Fruit fly (Drosophila melanogaster) whole organism: ENCODE measurements around the gene dhd.

ENCODE experiments used
- CG8478 ChIP-seq: fragments of >200 bp; optimal IDR thresholded peaks from 2 replicates; lab custom pipeline; 2018; ENCODE audit warnings: inconsistent platforms
- Dll ChIP-seq: fragments of >200 bp; optimal IDR thresholded peaks from 2 replicates; lab custom pipeline; 2017
- EcR ChIP-seq, 2 experiments: fragments of >200 bp; optimal IDR thresholded peaks; 2 replicates each; lab custom pipeline; 2017; ENCODE audit warnings: missing biosample characterization in 2 of 2, missing genetic modification characterization in 2 of 2, missing genetic modification reagents in 2 of 2
- pan ChIP-seq: fragments of >200 bp; optimal IDR thresholded peaks from 2 replicates; lab custom pipeline; 2017
- psq ChIP-seq: fragments of >200 bp; optimal IDR thresholded peaks from 2 replicates; lab custom pipeline; 2017
- usp ChIP-seq: fragments of >200 bp; optimal IDR thresholded peaks from 2 replicates; lab custom pipeline; 2017; ENCODE audit warnings: missing biosample characterization, missing genetic modification characterization, mixed read lengths

DNA sequence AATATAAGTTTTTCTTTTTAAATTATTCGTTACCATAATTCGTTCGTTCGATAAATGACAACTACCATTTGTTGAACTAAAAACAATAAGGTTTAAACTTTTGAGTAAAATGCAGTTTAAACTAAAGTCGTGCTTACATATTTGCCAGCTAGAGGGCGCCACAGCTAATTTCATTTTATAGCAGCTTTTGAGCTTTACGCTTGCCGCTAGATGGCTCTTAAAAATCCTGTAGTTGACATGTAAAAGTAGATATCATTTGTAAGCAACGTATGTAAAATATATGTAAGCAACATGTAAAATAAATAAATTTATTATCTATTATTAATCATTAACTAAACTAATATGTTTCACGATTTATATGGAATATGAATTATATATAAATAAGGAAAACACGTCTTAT, 22.3 kb upstream of the dhd start:
- TF ChIP-seq CG8478 (lab: Kevin White, UChicago) (no peak), EcR (GFP tag; optimal IDR thresholded peaks at IDR 0.05; lab: Kevin White, UChicago) (no peak), usp (no peak), pan (lab: Kevin White, UChicago) (no peak), psq (no peak), Dll (lab: Kevin White, UChicago) (no peak)
